Worm (Caenorhabditis elegans) whole organism, L4 larva: ENCODE measurements around the gene Y6D1A.2.

Experiments used
- D1046.2 ChIP-seq: fragments of 200-800 bp; sonication (Bioruptor generic); IDR thresholded peaks from 2 replicates; pipeline ENCODE4 v1.3.6; 2022; ENCODE audit warnings: missing genetic modification characterization, missing compliant biosample characterization
- F26F4.8 ChIP-seq: fragments of 200-800 bp; sonication (Bioruptor generic); conservative IDR thresholded peaks from 2 replicates; pipeline ENCODE4 v1.3.6; 2022; ENCODE audit warnings: missing genetic modification characterization, missing compliant biosample characterization
- F49E8.2 ChIP-seq: sonication (generic microtip); optimal IDR thresholded peaks from 2 replicates; lab custom pipeline; 2016; ENCODE audit warnings: missing compliant biosample characterization, mild to moderate bottlenecking, missing genetic modification characterization, borderline replicate concordance
- R02D3.7 ChIP-seq: fragments of 150-350 bp; sonication (generic microtip); optimal IDR thresholded peaks from 3 replicates; lab custom pipeline; 2014; ENCODE audit warnings: missing biosample characterization, missing genetic modification characterization
- T26A8.4 ChIP-seq: fragments of 200-800 bp; sonication (Bioruptor generic); IDR thresholded peaks from 2 replicates; pipeline ENCODE4 v1.3.6; 2022; ENCODE audit warnings: missing genetic modification characterization, missing compliant biosample characterization
- Y105C5A.15 ChIP-seq: fragments of 200-800 bp; sonication (Bioruptor generic); IDR thresholded peaks from 2 replicates; pipeline ENCODE4 v1.3.6; 2022; ENCODE audit warnings: missing genetic modification characterization, missing compliant biosample characterization
- Y75B8A.6 ChIP-seq: fragments of 200-800 bp; sonication (Bioruptor generic); IDR thresholded peaks from 2 replicates; pipeline ENCODE4 v1.3.6; 2022; ENCODE audit warnings: missing genetic modification reagents, missing genetic modification characterization, missing compliant biosample characterization
- aly-2 ChIP-seq: sonication (generic microtip); optimal IDR thresholded peaks from 2 replicates; lab custom pipeline; 2018; ENCODE audit warnings: missing biosample characterization, missing genetic modification characterization
- ama-1 ChIP-seq: fragments of 150-350 bp; optimal IDR thresholded peaks from 2 replicates; lab custom pipeline; 2014; ENCODE audit warnings: inconsistent platforms, mixed read lengths
- arid-1 ChIP-seq: fragments of 200-800 bp; sonication (Bioruptor generic); conservative IDR thresholded peaks from 2 replicates; pipeline ENCODE4 v1.3.6; 2022; ENCODE audit warnings: missing genetic modification reagents, missing genetic modification characterization, missing compliant biosample characterization
- attf-4 ChIP-seq: sonication (generic microtip); optimal IDR thresholded peaks from 3 replicates; lab custom pipeline; 2017; ENCODE audit warnings: missing biosample characterization, missing genetic modification characterization
- cey-2 ChIP-seq: sonication (generic microtip); optimal IDR thresholded peaks from 3 replicates; lab custom pipeline; 2017; ENCODE audit warnings: missing genetic modification characterization, mild to moderate bottlenecking, missing compliant biosample characterization, antibody characterized with exemption, borderline replicate concordance; ENCODE audit not compliant: insufficient read depth
- daf-16 ChIP-seq, 3 experiments: sonication (generic microtip); optimal IDR thresholded peaks; 2 replicates each; lab custom pipeline; 2016 to 2017; ENCODE audit warnings: missing genetic modification characterization in 3 of 3, missing genetic modification reagents in 3 of 3, mild to moderate bottlenecking in 2 of 3, missing compliant biosample characterization in 2 of 3, missing biosample characterization in 1 of 3, moderate library complexity in 1 of 3
- daf-19 ChIP-seq: fragments of 200-800 bp; sonication (Bioruptor generic); conservative IDR thresholded peaks from 2 replicates; pipeline ENCODE4 v1.3.6; 2022; ENCODE audit warnings: missing genetic modification characterization, missing compliant biosample characterization
- daf-8 ChIP-seq: fragments of 200-800 bp; sonication (Bioruptor generic); IDR thresholded peaks from 2 replicates; pipeline ENCODE4 v1.3.6; 2022; ENCODE audit warnings: missing genetic modification characterization, missing compliant biosample characterization
- dpl-1 ChIP-seq: fragments of 150-350 bp; optimal IDR thresholded peaks from 2 replicates; lab custom pipeline; 2014; ENCODE audit warnings: missing biosample characterization, missing genetic modification reagents, missing genetic modification characterization
- fos-1 ChIP-seq: fragments of 150-350 bp; optimal IDR thresholded peaks from 2 replicates; lab custom pipeline; 2014; ENCODE audit warnings: missing biosample characterization, missing genetic modification characterization
- jun-1 ChIP-seq: fragments of 150-350 bp; optimal IDR thresholded peaks from 2 replicates; lab custom pipeline; 2014; ENCODE audit warnings: missing biosample characterization, missing genetic modification reagents, missing genetic modification characterization
- lim-7 ChIP-seq: fragments of 200-800 bp; sonication (Bioruptor generic); IDR thresholded peaks from 2 replicates; pipeline ENCODE4 v1.3.6; 2022; ENCODE audit warnings: missing genetic modification characterization, missing compliant biosample characterization
- lin-38 ChIP-seq: fragments of 200-800 bp; sonication (Bioruptor generic); IDR thresholded peaks from 2 replicates; pipeline ENCODE4 v1.3.6; 2022; ENCODE audit warnings: missing genetic modification reagents, missing genetic modification characterization, missing compliant biosample characterization
- lin-39 ChIP-seq: fragments of 150-350 bp; optimal IDR thresholded peaks from 2 replicates; lab custom pipeline; 2014; ENCODE audit warnings: missing biosample characterization, missing genetic modification reagents, missing genetic modification characterization
- lir-3 ChIP-seq: sonication (generic microtip); optimal IDR thresholded peaks from 2 replicates; lab custom pipeline; 2016; ENCODE audit warnings: mild to moderate bottlenecking, missing genetic modification characterization, missing compliant biosample characterization
- lsy-2 ChIP-seq, 2 experiments: fragments of 150-350 bp in 1 of 2; sonication (generic microtip) in 1 of 2; optimal IDR thresholded peaks; 2 replicates each; lab custom pipeline; 2014 to 2017; ENCODE audit warnings: missing biosample characterization in 2 of 2, missing genetic modification characterization in 2 of 2
- mes-2 ChIP-seq: sonication (generic microtip); optimal IDR thresholded peaks from 2 replicates; lab custom pipeline; 2016; ENCODE audit warnings: missing genotype, mild to moderate bottlenecking, missing genetic modification characterization, missing compliant biosample characterization; ENCODE audit not compliant: poor library complexity, severe bottlenecking
- mxl-2 ChIP-seq: fragments of 200-800 bp; sonication (Bioruptor generic); conservative IDR thresholded peaks from 2 replicates; pipeline ENCODE4 v1.3.6; 2022; ENCODE audit warnings: missing genetic modification reagents, missing genetic modification characterization, missing compliant biosample characterization
- mxl-3 ChIP-seq: fragments of 200-800 bp; sonication (Bioruptor generic); optimal IDR thresholded peaks from 2 replicates; lab custom pipeline; 2018; ENCODE audit warnings: mild to moderate bottlenecking, missing genetic modification characterization, missing compliant biosample characterization
- nhr-28 ChIP-seq: fragments of 150-350 bp; optimal IDR thresholded peaks from 2 replicates; lab custom pipeline; 2014; ENCODE audit warnings: missing biosample characterization, missing genetic modification characterization
- nhr-42 ChIP-seq: fragments of 200-800 bp; sonication (Bioruptor generic); IDR thresholded peaks from 2 replicates; pipeline ENCODE4 v1.3.6; 2022; ENCODE audit warnings: missing genetic modification characterization, missing compliant biosample characterization
- nhr-48 ChIP-seq: sonication (generic microtip); optimal IDR thresholded peaks from 2 replicates; lab custom pipeline; 2016; ENCODE audit warnings: mild to moderate bottlenecking, missing genetic modification characterization, missing compliant biosample characterization
- nhr-6 ChIP-seq: fragments of 150-350 bp; optimal IDR thresholded peaks from 2 replicates; lab custom pipeline; 2014; ENCODE audit warnings: missing biosample characterization, missing genetic modification characterization
- nhr-77 ChIP-seq: fragments of 150-350 bp; optimal IDR thresholded peaks from 2 replicates; lab custom pipeline; 2014; ENCODE audit warnings: missing biosample characterization, missing genetic modification characterization
- rbr-2 ChIP-seq: sonication (generic microtip); optimal IDR thresholded peaks from 2 replicates; lab custom pipeline; 2016; ENCODE audit warnings: missing genotype, missing genetic modification characterization, missing compliant biosample characterization
- saeg-2 ChIP-seq: fragments of 200-800 bp; sonication (Bioruptor generic); IDR thresholded peaks from 2 replicates; pipeline ENCODE4 v1.3.6; 2022; ENCODE audit warnings: missing genetic modification reagents, missing genetic modification characterization, missing compliant biosample characterization
- skn-1 ChIP-seq: fragments of 150-350 bp; optimal IDR thresholded peaks from 2 replicates; lab custom pipeline; 2014; ENCODE audit warnings: missing biosample characterization, missing genetic modification characterization
- snpc-4 ChIP-seq: fragments of 150-350 bp; optimal IDR thresholded peaks from 2 replicates; lab custom pipeline; 2014; ENCODE audit warnings: missing biosample characterization, missing genetic modification characterization
- tag-97 ChIP-seq: fragments of 200-800 bp; sonication (Bioruptor generic); IDR thresholded peaks from 2 replicates; pipeline ENCODE4 v1.3.6; 2022; ENCODE audit warnings: missing genetic modification characterization, missing compliant biosample characterization
- unc-130 ChIP-seq: sonication (generic microtip); optimal IDR thresholded peaks from 2 replicates; lab custom pipeline; 2016; ENCODE audit warnings: missing genetic modification reagents, missing genetic modification characterization, missing compliant biosample characterization
- unc-62 ChIP-seq, 3 experiments: fragments of 150-350 bp in 1 of 3; sonication (generic microtip); optimal IDR thresholded peaks in 2 of 3; peaks in 1 of 3; 1 replicate in 1 of 3; 2 replicates in 2 of 3; lab custom pipeline; 2014 to 2017; ENCODE audit warnings: missing biosample characterization in 3 of 3, missing genetic modification characterization in 3 of 3, missing genetic modification reagents in 3 of 3, missing genotype in 1 of 3
- vab-7 ChIP-seq: fragments of 200-800 bp; sonication (Bioruptor generic); IDR thresholded peaks from 2 replicates; pipeline ENCODE4 v1.3.6; 2022; ENCODE audit warnings: missing genetic modification reagents, missing genetic modification characterization, missing compliant biosample characterization
- zag-1 ChIP-seq: fragments of 150-350 bp; optimal IDR thresholded peaks from 2 replicates; lab custom pipeline; 2014; ENCODE audit warnings: missing biosample characterization, missing genetic modification characterization
- zfp-2 ChIP-seq: sonication (generic microtip); optimal IDR thresholded peaks from 2 replicates; lab custom pipeline; 2016; ENCODE audit warnings: mild to moderate bottlenecking, missing genetic modification characterization, missing compliant biosample characterization
- zfp-3 ChIP-seq: fragments of 200-800 bp; sonication (Bioruptor generic); conservative IDR thresholded peaks from 2 replicates; pipeline ENCODE4 v1.3.6; 2022; ENCODE audit warnings: missing genetic modification reagents, missing genetic modification characterization, missing compliant biosample characterization
- zip-11 ChIP-seq: fragments of 200-800 bp; sonication (Bioruptor generic); IDR thresholded peaks from 2 replicates; pipeline ENCODE4 v1.3.6; 2022; ENCODE audit warnings: missing genetic modification characterization, missing compliant biosample characterization
- zip-2 ChIP-seq: fragments of 150-350 bp; optimal IDR thresholded peaks from 2 replicates; lab custom pipeline; 2014; ENCODE audit warnings: missing biosample characterization, missing genetic modification characterization

Gene Y6D1A.2

ce11 chrII:11797194-11797593 lies 22.5 kb downstream of the Y6D1A.2 start (continued):
- no peak for TF ChIP-seq mxl-2 (GFP tag; lab: Robert Waterston, UW)
- no peak for TF ChIP-seq tag-97 (GFP tag; lab: Robert Waterston, UW)
- no peak for TF ChIP-seq lin-39 (tag; lab: Kevin White, UChicago)
- no peak for TF ChIP-seq ama-1

- TF ChIP-seq nhr-6 (tag; lab: Kevin White, UChicago) (peak; percentile 3), daf-8 (no peak), vab-7 (no peak), zip-2 (tag; lab: Kevin White, UChicago) (no peak), nhr-28 (tag; lab: Kevin White, UChicago) (no peak), aly-2 (tag; lab: Kevin White, UChicago) (no peak), skn-1 (no peak), arid-1 (GFP tag; lab: Robert Waterston, UW) (no peak)
Observed at ce11 chrII:11794392-11794791, 25.3 kb downstream of the Y6D1A.2 start.

- TF ChIP-seq fos-1 (no peak), lir-3 (tag; lab: Kevin White, UChicago) (no peak), rbr-2 (tag; lab: Kevin White, UChicago) (no peak), Y105C5A.15 (GFP tag; lab: Robert Waterston, UW) (no peak), nhr-77 (tag; lab: Kevin White, UChicago) (no peak), R02D3.7 (tag; lab: Kevin White, UChicago) (no peak), Y75B8A.6 (GFP tag; lab: Robert Waterston, UW) (no peak), arid-1 (GFP tag; lab: Robert Waterston, UW) (no peak), zag-1 (tag; lab: Kevin White, UChicago) (no peak), zfp-3 (GFP tag; lab: Robert Waterston, UW) (no peak), aly-2 (tag; lab: Kevin White, UChicago) (no peak), zfp-2 (tag; lab: Kevin White, UChicago) (no peak), T26A8.4 (GFP tag; lab: Robert Waterston, UW) (no peak), ama-1 (no peak), F26F4.8 (GFP tag; lab: Robert Waterston, UW) (no peak)
Observed at ce11 chrII:11790458-11790857, 29.3 kb downstream of the Y6D1A.2 start, which contains the start of gene F43G6.4. F43G6.4 (plus strand) TSS chrII:11790758.

ce11 chrII:11788025-11788424 lies 31.7 kb downstream of the Y6D1A.2 start:
- TF ChIP-seq saeg-2 (GFP tag; lab: Robert Waterston, UW) (no peak), daf-19 (no peak), nhr-6 (tag; lab: Kevin White, UChicago) (peak; percentile 92)

ce11 chrII:11782493-11782892 lies 37.2 kb downstream of the Y6D1A.2 start, which contains the start of gene F43G6.16:
F43G6.16 (minus strand) TSS chrII:11782633.
- no peak for TF ChIP-seq nhr-28 (tag; lab: Kevin White, UChicago)
- no peak for TF ChIP-seq R02D3.7 (tag; lab: Kevin White, UChicago)
- TF ChIP-seq snpc-4 (tag; lab: Kevin White, UChicago): no peak
- TF ChIP-seq cey-2: no peak
- TF ChIP-seq nhr-77 (tag; lab: Kevin White, UChicago): no peak
- TF ChIP-seq nhr-42 (GFP tag; lab: Robert Waterston, UW): no peak
- peak in 1 of 2 experiments; percentile 94 for TF ChIP-seq lsy-2 (tag; optimal IDR thresholded peaks at IDR 0.05; lab: Kevin White, UChicago)
- peak; percentile 98 for TF ChIP-seq lin-38 (GFP tag; lab: Robert Waterston, UW)
- no peak for TF ChIP-seq lim-7 (GFP tag; lab: Robert Waterston, UW)
- no peak for TF ChIP-seq attf-4
- no peak for TF ChIP-seq daf-16 (GFP tag; optimal IDR thresholded peaks at IDR 0.05; lab: Kevin White, UChicago)
- TF ChIP-seq daf-16 (tag; optimal IDR thresholded peaks at IDR 0.05; lab: Kevin White, UChicago): no peak
- TF ChIP-seq nhr-48 (tag; lab: Kevin White, UChicago): no peak
- no peak for TF ChIP-seq mxl-3 (GFP tag; lab: Kevin White, UChicago)
- TF ChIP-seq daf-19: no peak
- TF ChIP-seq F49E8.2: peak; percentile 90
- no peak for TF ChIP-seq dpl-1 (GFP tag; lab: Kevin White, UChicago)
- TF ChIP-seq unc-130: peak; percentile 87
- no peak for TF ChIP-seq zfp-2 (tag; lab: Kevin White, UChicago)
- peak; percentile 50 for TF ChIP-seq mes-2 (tag; lab: Kevin White, UChicago)
- TF ChIP-seq unc-62 (GFP tag; optimal IDR thresholded peaks at IDR 0.05 in 1 of 2; lab: Kevin White, UChicago): no peak
- TF ChIP-seq unc-62 (tag; optimal IDR thresholded peaks at IDR 0.05; lab: Kevin White, UChicago): no peak
- no peak for TF ChIP-seq ama-1
- no peak for TF ChIP-seq D1046.2
- no peak for TF ChIP-seq jun-1
- TF ChIP-seq zip-11: no peak
